Fruit fly (Drosophila melanogaster): Measurements from ENCODE around the gene ush.

The ush gene

dm6 chr2L:516032-516993 is 40.3 kb downstream of the ush start (continued):
- TF ChIP-seq CG2129 (GFP tag; IDR thresholded peaks at IDR 0.05; ENCODE audit: partially characterized antibody), result no peak
- peak; percentile 61 for TF ChIP-seq Drgx (GFP tag; IDR thresholded peaks at IDR 0.05)
- no peak for TF ChIP-seq bowl (GFP tag; IDR thresholded peaks at IDR 0.05)
- peak; percentile 75 for TF ChIP-seq CG6813 (GFP tag; optimal IDR thresholded peaks at IDR 0.05)
- peak; percentile 27 for TF ChIP-seq CG6765 (GFP tag; optimal IDR thresholded peaks at IDR 0.05)
- peak; percentile 38; the same call in 1 of the 3 replicates for TF ChIP-seq CG11456 (GFP tag; IDR thresholded peaks at IDR 0.05)
- peak; percentile 75 for TF ChIP-seq ken (GFP tag; IDR thresholded peaks at IDR 0.05)
- TF ChIP-seq fd64A (GFP tag; optimal IDR thresholded peaks at IDR 0.05), result peak; percentile 40
- TF ChIP-seq D19B (GFP tag; optimal IDR thresholded peaks at IDR 0.05), result peak; percentile 5
- TF ChIP-seq CG6791 (GFP tag; IDR thresholded peaks at IDR 0.05; ENCODE audit: partially characterized antibody), result no peak
- no peak for TF ChIP-seq knrl (GFP tag; IDR thresholded peaks at IDR 0.05; ENCODE audit: partially characterized antibody)
- TF ChIP-seq CG10321 (GFP tag; IDR thresholded peaks at IDR 0.05), result no peak
- no peak for TF ChIP-seq CHES-1-like (GFP tag; optimal IDR thresholded peaks at IDR 0.05)
- peak in 1 of 3 experiments; percentile 69 for TF ChIP-seq lola (GFP tag; optimal IDR thresholded peaks at IDR 0.05)
- TF ChIP-seq Deaf1 (tag; optimal IDR thresholded peaks at IDR 0.05), result peak; percentile 36
- peak; percentile 23 for TF ChIP-seq Usf (GFP tag; optimal IDR thresholded peaks at IDR 0.05)
- peak; percentile 71 for TF ChIP-seq cwo (GFP tag; optimal IDR thresholded peaks at IDR 0.05)
- peak; percentile 90 for TF ChIP-seq gem (tag; optimal IDR thresholded peaks at IDR 0.05)
- peak; percentile 39 for TF ChIP-seq CG10462 (GFP tag; optimal IDR thresholded peaks at IDR 0.05)
- TF ChIP-seq CG12299 (tag; optimal IDR thresholded peaks at IDR 0.05), result peak; percentile 54
- TF ChIP-seq CG7786 (GFP tag; optimal IDR thresholded peaks at IDR 0.05), result peak; percentile 59
- TF ChIP-seq Xrp1 (GFP tag; IDR thresholded peaks at IDR 0.05), result peak; percentile 92
- TF ChIP-seq CG11398 (GFP tag; optimal IDR thresholded peaks at IDR 0.05), result peak; percentile 32
- TF ChIP-seq bsh (GFP tag; optimal IDR thresholded peaks at IDR 0.05), result peak; percentile 27 to 90
- no peak for TF ChIP-seq prd (optimal IDR thresholded peaks at IDR 0.05)
- peak; percentile 86 for TF ChIP-seq prd (GFP tag; IDR thresholded peaks at IDR 0.05)
- TF ChIP-seq kah (GFP tag; optimal IDR thresholded peaks at IDR 0.05), result peak; percentile 65
- no peak for TF ChIP-seq Hr39 (optimal IDR thresholded peaks at IDR 0.05)
- no peak for TF ChIP-seq Dfd (GFP tag; optimal IDR thresholded peaks at IDR 0.05)
- peak; percentile 74 for TF ChIP-seq abd-A (tag; optimal IDR thresholded peaks at IDR 0.05)
- TF ChIP-seq CG4282 (GFP tag; optimal IDR thresholded peaks at IDR 0.05), result peak; percentile 16
- peak; percentile 76 for TF ChIP-seq Hr3 (GFP tag; optimal IDR thresholded peaks at IDR 0.05)
- TF ChIP-seq dpn (GFP tag; optimal IDR thresholded peaks at IDR 0.05), result peak; percentile 67 to 70
- peak; percentile 70 for TF ChIP-seq CG6683 (GFP tag; optimal IDR thresholded peaks at IDR 0.05)
- TF ChIP-seq rib (GFP tag; IDR thresholded peaks at IDR 0.05), result no peak
- TF ChIP-seq TFAM (GFP tag; optimal IDR thresholded peaks at IDR 0.05), result peak; percentile 54
- no peak for TF ChIP-seq mirr (GFP tag; optimal IDR thresholded peaks at IDR 0.05)
- TF ChIP-seq CG18764 (GFP tag; optimal IDR thresholded peaks at IDR 0.05), result peak; percentile 49
- TF ChIP-seq HHEX (GFP tag; optimal IDR thresholded peaks at IDR 0.05), result peak; percentile 72
- no peak for TF ChIP-seq aop (GFP tag; IDR thresholded peaks at IDR 0.05)
- peak; percentile 35 for TF ChIP-seq CG2116 (GFP tag; optimal IDR thresholded peaks at IDR 0.05)
- TF ChIP-seq Dek (tag; optimal IDR thresholded peaks at IDR 0.05), result peak; percentile 40
- no peak for TF ChIP-seq CG7963 (GFP tag; IDR thresholded peaks at IDR 0.05; ENCODE audit: partially characterized antibody)
- peak; percentile 41 for TF ChIP-seq CG13894 (tag; optimal IDR thresholded peaks at IDR 0.05)
- TF ChIP-seq gro (GFP tag; optimal IDR thresholded peaks at IDR 0.05), result no peak
- peak; percentile 61 for TF ChIP-seq esg (GFP tag; conservative IDR thresholded peaks at IDR 0.05)
- TF ChIP-seq schlank (tag; optimal IDR thresholded peaks at IDR 0.05), result no peak
- peak; percentile 67 for TF ChIP-seq Ets65A (GFP tag)

All from whole organism, embryonic.